Worm (Caenorhabditis elegans): ENCODE measurements around the gene dos-1.

- no peak for TF ChIP-seq ceh-28 (tag; optimal IDR thresholded peaks at IDR 0.05)
- no peak for TF ChIP-seq F49E8.2 (tag; optimal IDR thresholded peaks at IDR 0.05; ENCODE audit: borderline replicate concordance)
- TF ChIP-seq madf-9 (GFP tag; conservative IDR thresholded peaks at IDR 0.05) = no peak
- no peak for TF ChIP-seq ztf-11 (tag; optimal IDR thresholded peaks at IDR 0.05)
- TF ChIP-seq aly-2 (tag; optimal IDR thresholded peaks at IDR 0.05) = no peak
- no peak for TF ChIP-seq nhr-237 (tag; optimal IDR thresholded peaks at IDR 0.05)
- no peak for TF ChIP-seq nhr-77 (tag; optimal IDR thresholded peaks at IDR 0.05)
- TF ChIP-seq T20F7.1 (GFP tag; optimal IDR thresholded peaks at IDR 0.05) = no peak
- no peak for TF ChIP-seq dmd-9 (GFP tag; IDR thresholded peaks at IDR 0.05)
- TF ChIP-seq ceh-44 (GFP tag; IDR thresholded peaks at IDR 0.05) = no peak
- no peak for TF ChIP-seq unc-62 (GFP tag; optimal IDR thresholded peaks at IDR 0.05 in 1 of 2)
- no peak for TF ChIP-seq unc-62 (tag; optimal IDR thresholded peaks at IDR 0.05)
Measured at ce11 chrIII:9114076-9114475, 10.3 kb downstream of the dos-1 start.

Measured in whole organism, L4 larva.